Fruit fly (Drosophila melanogaster) whole organism, embryonic: ENCODE data around the gene Eig71Ed.
A peak's percentile ranks its signal among the peaks of the same experiment; 100 is the strongest.

Source experiments
- Awh ChIP-seq: fragments of 200-800 bp; sonication (Bioruptor generic); IDR thresholded peaks from 2 replicates; pipeline ENCODE4, ENCODE4 v1.3.6; 2022; ENCODE audit warnings: missing biosample characterization, missing genetic modification characterization
- Bdp1 ChIP-seq: fragments of 200-800 bp; sonication (Bioruptor generic); optimal IDR thresholded peaks from 3 replicates; lab custom pipeline; 2016; ENCODE audit warnings: missing biosample characterization, missing genetic modification characterization
- C15 ChIP-seq: fragments of 200-800 bp; sonication (Bioruptor generic); IDR thresholded peaks from 3 replicates; pipeline ENCODE4 v1.3.6; 2022; ENCODE audit warnings: missing biosample characterization, missing genetic modification characterization
- CG11085 ChIP-seq: fragments of 200-800 bp; sonication (Bioruptor generic); IDR thresholded peaks from 2 replicates; pipeline ENCODE4 v1.3.6; 2022; ENCODE audit warnings: missing biosample characterization, missing genetic modification characterization
- CG14667 ChIP-seq: fragments of 200-800 bp; sonication (Bioruptor generic); IDR thresholded peaks from 2 replicates; pipeline ENCODE4 v1.3.6; 2022; ENCODE audit warnings: missing biosample characterization, missing genetic modification characterization
- CG14710 ChIP-seq: fragments of 200-800 bp; sonication (Bioruptor generic); optimal IDR thresholded peaks from 3 replicates; lab custom pipeline; 2019; ENCODE audit warnings: missing biosample characterization, mild to moderate bottlenecking, missing genetic modification characterization, moderate library complexity
- CG17359 ChIP-seq: fragments of 200-800 bp; sonication (Bioruptor generic); optimal IDR thresholded peaks from 3 replicates; lab custom pipeline; 2018; ENCODE audit warnings: missing biosample characterization, mild to moderate bottlenecking, missing genetic modification characterization, moderate library complexity
- CG17912 ChIP-seq: fragments of 200-800 bp; sonication (Bioruptor generic); optimal IDR thresholded peaks from 2 replicates; lab custom pipeline; 2018; ENCODE audit warnings: missing biosample characterization, mild to moderate bottlenecking, missing genetic modification characterization
- CG2116 ChIP-seq: fragments of 200-800 bp; sonication (Bioruptor generic); optimal IDR thresholded peaks from 3 replicates; lab custom pipeline; 2018; ENCODE audit warnings: missing biosample characterization, mild to moderate bottlenecking, missing genetic modification characterization
- CG2120 ChIP-seq: fragments of 200-800 bp; sonication (Bioruptor generic); optimal IDR thresholded peaks from 3 replicates; lab custom pipeline; 2016; ENCODE audit warnings: missing biosample characterization, missing genetic modification characterization
- CG2129 ChIP-seq: fragments of 200-800 bp; sonication (Bioruptor generic); IDR thresholded peaks from 2 replicates; pipeline ENCODE4 v1.3.6; 2022; ENCODE audit warnings: missing biosample characterization, missing genetic modification characterization; ENCODE audit not compliant: partially characterized antibody
- CG2678 ChIP-seq: fragments of 200-800 bp; sonication (Bioruptor generic); optimal IDR thresholded peaks from 3 replicates; lab custom pipeline; 2019; ENCODE audit warnings: missing biosample characterization, mild to moderate bottlenecking, missing genetic modification characterization, moderate library complexity
- CG2875 ChIP-seq: fragments of 200-800 bp; sonication (Bioruptor generic); optimal IDR thresholded peaks from 2 replicates; lab custom pipeline; 2017; ENCODE audit warnings: missing biosample characterization, mild to moderate bottlenecking, missing genetic modification characterization, missing genetic modification reagents
- CG32767 ChIP-seq: fragments of 200-800 bp; sonication (Bioruptor generic); IDR thresholded peaks from 2 replicates; pipeline ENCODE4 v1.3.6; 2022; ENCODE audit warnings: missing biosample characterization, missing genetic modification characterization
- CG32772 ChIP-seq: fragments of 200-800 bp; sonication (Bioruptor generic); IDR thresholded peaks from 2 replicates; pipeline ENCODE4 v1.3.6; 2022; ENCODE audit warnings: missing biosample characterization, missing genetic modification characterization
- CG5245 ChIP-seq: fragments of 200-800 bp; sonication (Bioruptor generic); optimal IDR thresholded peaks from 3 replicates; lab custom pipeline; 2016; ENCODE audit warnings: missing biosample characterization, missing genetic modification characterization
- CG6254 ChIP-seq: fragments of 200-800 bp; sonication (Bioruptor generic); optimal IDR thresholded peaks from 3 replicates; lab custom pipeline; 2017; ENCODE audit warnings: mild to moderate bottlenecking, missing biosample characterization, missing genetic modification reagents, missing genetic modification characterization
- CG7271 ChIP-seq: fragments of 200-800 bp; sonication (Bioruptor generic); optimal IDR thresholded peaks from 2 replicates; lab custom pipeline; 2018; ENCODE audit warnings: missing biosample characterization, mild to moderate bottlenecking, missing genetic modification characterization, moderate library complexity
- CG7556 ChIP-seq: fragments of 200-800 bp; sonication (Bioruptor generic); optimal IDR thresholded peaks from 2 replicates; lab custom pipeline; 2017; ENCODE audit warnings: missing biosample characterization, mild to moderate bottlenecking, missing genetic modification characterization
- CG7786 ChIP-seq: fragments of 200-800 bp; sonication (Bioruptor generic); optimal IDR thresholded peaks from 2 replicates; lab custom pipeline; 2016; ENCODE audit warnings: missing biosample characterization, missing genetic modification characterization
- CG8388 ChIP-seq: fragments of 200-800 bp; sonication (Bioruptor generic); optimal IDR thresholded peaks from 2 replicates; lab custom pipeline; 2019; ENCODE audit warnings: missing biosample characterization, mild to moderate bottlenecking, missing genetic modification characterization, moderate library complexity
- Chrac-16 ChIP-seq: fragments of 200-800 bp; sonication (Bioruptor generic); optimal IDR thresholded peaks from 3 replicates; lab custom pipeline; 2016; ENCODE audit warnings: missing biosample characterization, missing genetic modification characterization
- CkIIα-i1 ChIP-seq: fragments of 200-800 bp; sonication (Bioruptor generic); IDR thresholded peaks from 2 replicates; pipeline ENCODE4 v1.3.6; 2022; ENCODE audit warnings: missing biosample characterization, missing genetic modification characterization
- Dfd ChIP-seq, 2 experiments: fragments of >200 bp; optimal IDR thresholded peaks; 2 replicates each; lab custom pipeline; 2017; ENCODE audit warnings: missing biosample characterization in 2 of 2, missing genetic modification characterization in 2 of 2
- Doc3 ChIP-seq: fragments of 200-800 bp; sonication (Bioruptor generic); IDR thresholded peaks from 3 replicates; pipeline ENCODE4 v1.3.6; 2022; ENCODE audit warnings: missing biosample characterization, missing genetic modification characterization; ENCODE audit not compliant: partially characterized antibody
- Ets65A ChIP-seq: fragments of 200-800 bp; sonication (Bioruptor generic); peaks from one replicate; lab custom pipeline; 2016; ENCODE audit warnings: missing biosample characterization, missing genetic modification characterization
- Gsc ChIP-seq: fragments of 200-800 bp; sonication (Bioruptor generic); IDR thresholded peaks from 2 replicates; pipeline ENCODE4 v1.3.6; 2022; ENCODE audit warnings: missing biosample characterization, missing genetic modification characterization
- Hmx ChIP-seq: fragments of 200-800 bp; sonication (Bioruptor generic); optimal IDR thresholded peaks from 2 replicates; lab custom pipeline; 2016; ENCODE audit warnings: missing biosample characterization, missing genetic modification characterization
- Hr78 ChIP-seq, 2 experiments: fragments of 200-800 bp in 1 of 2; fragments of >200 bp in 1 of 2; sonication (Bioruptor generic) in 1 of 2; optimal IDR thresholded peaks; 2 replicates each; lab custom pipeline; 2017 to 2019; ENCODE audit warnings: missing biosample characterization in 2 of 2, missing genetic modification characterization in 2 of 2, mild to moderate bottlenecking in 1 of 2, moderate library complexity in 1 of 2
- MBD-R2 ChIP-seq: fragments of 200-800 bp; sonication (Bioruptor generic); IDR thresholded peaks from 2 replicates; pipeline ENCODE4 v1.3.6; 2022; ENCODE audit warnings: missing biosample characterization, missing genetic modification characterization
- Meics ChIP-seq: fragments of 200-800 bp; sonication (Bioruptor generic); optimal IDR thresholded peaks from 2 replicates; lab custom pipeline; 2017; ENCODE audit warnings: missing biosample characterization, mild to moderate bottlenecking, missing genetic modification characterization
- Rx ChIP-seq: fragments of 200-800 bp; sonication (Bioruptor generic); IDR thresholded peaks from 2 replicates; pipeline ENCODE4 v1.3.6; 2022; ENCODE audit warnings: missing biosample characterization, missing genetic modification characterization
- Ssrp ChIP-seq: fragments of 200-800 bp; sonication (Bioruptor generic); optimal IDR thresholded peaks from 2 replicates; lab custom pipeline; 2018; ENCODE audit warnings: missing biosample characterization, mild to moderate bottlenecking, missing genetic modification characterization, moderate library complexity
- Trl ChIP-seq, 3 experiments: fragments of >200 bp in 2 of 3; fragments of 200-800 bp in 1 of 3; sonication (Bioruptor generic) in 1 of 3; optimal IDR thresholded peaks; 2 replicates in 1 of 3; 3 replicates in 2 of 3; lab custom pipeline; 2016 to 2017; ENCODE audit warnings: missing biosample characterization in 1 of 3, missing genetic modification characterization in 1 of 3
- Vsx1 ChIP-seq: fragments of 200-800 bp; sonication (Bioruptor generic); optimal IDR thresholded peaks from 2 replicates; lab custom pipeline; 2017; ENCODE audit warnings: missing biosample characterization, mild to moderate bottlenecking, missing genetic modification characterization, missing genetic modification reagents
- al ChIP-seq: fragments of 200-800 bp; sonication (Bioruptor generic); IDR thresholded peaks from 2 replicates; pipeline ENCODE4 v1.3.6; 2022; ENCODE audit warnings: missing biosample characterization, missing genetic modification characterization
- bab2 ChIP-seq: fragments of 200-800 bp; sonication (Bioruptor generic); optimal IDR thresholded peaks from 2 replicates; lab custom pipeline; 2016; ENCODE audit warnings: missing biosample characterization, missing genetic modification characterization
- bcd ChIP-seq: fragments of 200-800 bp; sonication (Bioruptor generic); optimal IDR thresholded peaks from 2 replicates; lab custom pipeline; 2017; ENCODE audit warnings: missing biosample characterization, mild to moderate bottlenecking, missing genetic modification characterization
- croc ChIP-seq: fragments of 200-800 bp; sonication (Bioruptor generic); conservative IDR thresholded peaks from 3 replicates; pipeline ENCODE4 v1.3.6; 2022; ENCODE audit warnings: missing biosample characterization, missing genetic modification characterization
- dm ChIP-seq: fragments of 200-800 bp; sonication (Bioruptor generic); optimal IDR thresholded peaks from 3 replicates; lab custom pipeline; 2016; ENCODE audit warnings: missing biosample characterization, missing genetic modification characterization
- dmrt99B ChIP-seq: fragments of 200-800 bp; sonication (Bioruptor generic); optimal IDR thresholded peaks from 2 replicates; lab custom pipeline; 2018; ENCODE audit warnings: missing biosample characterization, mild to moderate bottlenecking, missing genetic modification characterization, moderate library complexity
- emc ChIP-seq: fragments of 200-800 bp; sonication (Bioruptor generic); optimal IDR thresholded peaks from 2 replicates; lab custom pipeline; 2016; ENCODE audit warnings: missing biosample characterization, missing genetic modification characterization
- gce ChIP-seq: fragments of 200-800 bp; sonication (Bioruptor generic); IDR thresholded peaks from 3 replicates; pipeline ENCODE4 v1.3.6; 2022; ENCODE audit warnings: missing biosample characterization, missing genetic modification characterization
- kni ChIP-seq: fragments of 200-800 bp; sonication (Bioruptor generic); optimal IDR thresholded peaks from 3 replicates; lab custom pipeline; 2017; ENCODE audit warnings: mild to moderate bottlenecking, missing biosample characterization, missing genetic modification reagents, missing genetic modification characterization
- mld ChIP-seq: fragments of 200-800 bp; sonication (Bioruptor generic); IDR thresholded peaks from 3 replicates; pipeline ENCODE4 v1.3.6; 2022; ENCODE audit warnings: missing biosample characterization, missing genetic modification characterization; ENCODE audit not compliant: partially characterized antibody
- odd ChIP-seq: fragments of 200-800 bp; sonication (Bioruptor generic); optimal IDR thresholded peaks from 2 replicates; lab custom pipeline; 2017; ENCODE audit warnings: missing biosample characterization, mild to moderate bottlenecking, missing genetic modification characterization
- slbo ChIP-seq: fragments of 200-800 bp; sonication (Bioruptor generic); IDR thresholded peaks from 2 replicates; pipeline ENCODE4 v1.3.6; 2022; ENCODE audit warnings: missing biosample characterization, missing genetic modification characterization
- tap ChIP-seq: fragments of 200-800 bp; optimal IDR thresholded peaks from 3 replicates; lab custom pipeline; 2019; ENCODE audit warnings: missing biosample characterization, mild to moderate bottlenecking, missing genetic modification characterization, moderate library complexity
- vvl ChIP-seq: fragments of 200-800 bp; sonication (Bioruptor generic); IDR thresholded peaks from 2 replicates; pipeline ENCODE4 v1.3.6; 2022; ENCODE audit warnings: missing biosample characterization, missing genetic modification characterization

Eig71Ed gene

dm6 chr3L:15690711-15691591 is 38.6 kb downstream of the Eig71Ed start (continued):
- TF ChIP-seq Trl (optimal IDR thresholded peaks at IDR 0.05; lab: Kevin White, UChicago) (no peak), Trl (GFP tag; optimal IDR thresholded peaks at IDR 0.05; lab: Kevin White, UChicago) (no peak), C15 (GFP tag; lab: Robert Waterston, UW) (no peak), tap (tag; lab: Kevin White, UChicago) (peak; percentile 73), CG2129 (GFP tag; lab: Robert Waterston, UW) (no peak), CG6254 (GFP tag; lab: Kevin White, UChicago) (peak; percentile 63), Meics (peak; percentile 70), CG14667 (GFP tag; lab: Robert Waterston, UW) (no peak), CG7786 (no peak), emc (GFP tag; lab: Kevin White, UChicago) (no peak), kni (GFP tag; lab: Kevin White, UChicago) (no peak), Rx (GFP tag; lab: Robert Waterston, UW) (no peak), Awh (GFP tag; lab: Robert Waterston, UW) (no peak), Hmx (GFP tag; lab: Kevin White, UChicago) (no peak), CG8388 (peak; percentile 59), Ets65A (no peak), Hr78 (GFP tag; optimal IDR thresholded peaks at IDR 0.05; lab: Kevin White, UChicago) (peak in 1 of 2 experiments; percentile 29), CG17912 (no peak), CG14710 (tag; lab: Kevin White, UChicago) (peak; percentile 77), MBD-R2 (GFP tag; lab: Robert Waterston, UW) (no peak), Gsc (no peak), bab2 (no peak), bcd (GFP tag; lab: Kevin White, UChicago) (peak; percentile 37), CG2678 (tag; lab: Kevin White, UChicago) (peak; percentile 77), Ssrp (tag; lab: Kevin White, UChicago) (no peak), Chrac-16 (GFP tag; lab: Kevin White, UChicago) (no peak), odd (GFP tag; lab: Kevin White, UChicago) (peak; percentile 31), al (GFP tag; lab: Robert Waterston, UW) (no peak), croc (GFP tag; lab: Robert Waterston, UW) (no peak; the same call in 2 of the 3 replicates), mld (GFP tag; lab: Robert Waterston, UW) (no peak), CG17359 (tag; lab: Kevin White, UChicago) (peak; percentile 35), CG5245 (GFP tag; lab: Kevin White, UChicago) (no peak), CG2120 (peak; percentile 0), CG2116 (GFP tag; lab: Kevin White, UChicago) (no peak), Doc3 (GFP tag; lab: Robert Waterston, UW) (no peak), CkIIα-i1 (GFP tag; lab: Robert Waterston, UW) (no peak), gce (GFP tag; lab: Robert Waterston, UW) (no peak), Dfd (GFP tag; optimal IDR thresholded peaks at IDR 0.05; lab: Kevin White, UChicago) (no peak), slbo (GFP tag; lab: Robert Waterston, UW) (no peak), Bdp1 (GFP tag; lab: Kevin White, UChicago) (no peak), dmrt99B (tag; lab: Kevin White, UChicago) (peak; percentile 61), CG32772 (GFP tag; lab: Robert Waterston, UW) (no peak), CG7271 (tag; lab: Kevin White, UChicago) (no peak), CG2875 (GFP tag; lab: Kevin White, UChicago) (peak; percentile 32), dm (no peak), Vsx1 (GFP tag; lab: Kevin White, UChicago) (peak; percentile 28), CG7556 (peak; percentile 65), CG32767 (GFP tag; lab: Robert Waterston, UW) (no peak), vvl (GFP tag; lab: Robert Waterston, UW) (no peak), CG11085 (GFP tag; lab: Robert Waterston, UW) (no peak)
